Fruit fly (Drosophila melanogaster): ENCODE measurements around the gene CG45075.
A peak's percentile ranks its signal among the peaks of the same experiment; 100 is the strongest.

CG45075 gene

dm6 chr2L:6098479-6099269, 7.5 kb downstream of the CG45075 start, which contains the start of gene CG9175 (continued):
- TF ChIP-seq slbo (GFP tag; IDR thresholded peaks at IDR 0.05) (0 out of 2 replicates have a peak, but pooled peaks have one; percentile 32), CG10654 (GFP tag; optimal IDR thresholded peaks at IDR 0.05) (no peak), CG15601 (tag; optimal IDR thresholded peaks at IDR 0.05) (peak; percentile 61), CG42726 (GFP tag; IDR thresholded peaks at IDR 0.05; ENCODE audit: partially characterized antibody) (peak; percentile 99), CG12744 (GFP tag; optimal IDR thresholded peaks at IDR 0.05) (no peak), prd (optimal IDR thresholded peaks at IDR 0.05) (no peak), prd (GFP tag; IDR thresholded peaks at IDR 0.05) (0 out of 3 replicates have a peak, but pooled peaks have one; percentile 18), phol (tag; optimal IDR thresholded peaks at IDR 0.05) (peak; percentile 51), Sry-β (GFP tag; optimal IDR thresholded peaks at IDR 0.05) (peak; percentile 35), CG9215 (GFP tag; IDR thresholded peaks at IDR 0.05) (no peak), lmd (GFP tag; IDR thresholded peaks at IDR 0.05) (no peak), CG17829 (tag; optimal IDR thresholded peaks at IDR 0.05) (peak; percentile 74), HLHmδ (GFP tag; optimal IDR thresholded peaks at IDR 0.05) (peak; percentile 83), CG10543 (GFP tag; optimal IDR thresholded peaks at IDR 0.05) (peak; percentile 67), CG7839 (tag; optimal IDR thresholded peaks at IDR 0.05) (peak; percentile 29), CG34376 (GFP tag; optimal IDR thresholded peaks at IDR 0.05) (peak; percentile 60), CG34422 (GFP tag; IDR thresholded peaks at IDR 0.05) (peak; percentile 81), twi (tag; optimal IDR thresholded peaks at IDR 0.05) (no peak), Usf (GFP tag; optimal IDR thresholded peaks at IDR 0.05) (no peak), abd-A (tag; optimal IDR thresholded peaks at IDR 0.05) (peak; percentile 62), CG6854 (GFP tag; optimal IDR thresholded peaks at IDR 0.05) (peak; percentile 32), zfh2 (GFP tag; optimal IDR thresholded peaks at IDR 0.05) (peak; percentile 41), CG9437 (GFP tag; optimal IDR thresholded peaks at IDR 0.05) (no peak), HHEX (GFP tag; optimal IDR thresholded peaks at IDR 0.05) (no peak), crol (GFP tag; IDR thresholded peaks at IDR 0.05) (peak; percentile 40), CG2199 (GFP tag; IDR thresholded peaks at IDR 0.05) (peak; percentile 22; the same call in 1 of the 3 replicates), pnt (GFP tag; optimal IDR thresholded peaks at IDR 0.05) (peak; percentile 12), CG13287 (GFP tag; IDR thresholded peaks at IDR 0.05; ENCODE audit: partially characterized antibody) (peak; percentile 99), row (GFP tag; IDR thresholded peaks at IDR 0.05) (peak; percentile 83), MTF-1 (GFP tag; optimal IDR thresholded peaks at IDR 0.05; ENCODE audit: borderline replicate concordance) (peak; percentile 21), CG13894 (tag; optimal IDR thresholded peaks at IDR 0.05) (peak; percentile 75), stc (GFP tag; IDR thresholded peaks at IDR 0.05) (peak; percentile 35; the same call in 1 of the 2 replicates), CG12659 (GFP tag; optimal IDR thresholded peaks at IDR 0.05) (peak; percentile 88), Ptx1 (GFP tag; IDR thresholded peaks at IDR 0.05) (peak; percentile 39; the same call in 1 of the 2 replicates), Ada2b (GFP tag; IDR thresholded peaks at IDR 0.05) (no peak), CG17359 (tag; optimal IDR thresholded peaks at IDR 0.05) (peak; percentile 2), CG10321 (GFP tag; IDR thresholded peaks at IDR 0.05) (no peak), CG2120 (GFP tag; optimal IDR thresholded peaks at IDR 0.05) (peak; percentile 61), CG10274 (GFP tag; optimal IDR thresholded peaks at IDR 0.05) (no peak), ham (GFP tag; IDR thresholded peaks at IDR 0.05) (no peak), sna (GFP tag; IDR thresholded peaks at IDR 0.05; ENCODE audit: partially characterized antibody) (peak; percentile 96), Scr (GFP tag; IDR thresholded peaks at IDR 0.05; ENCODE audit: partially characterized antibody) (peak; percentile 93), CG8924 (tag; optimal IDR thresholded peaks at IDR 0.05) (peak; percentile 72), zfh1 (GFP tag; IDR thresholded peaks at IDR 0.05) (peak; percentile 4; the same call in 1 of the 3 replicates), hb (GFP tag; IDR thresholded peaks at IDR 0.05; ENCODE audit: partially characterized antibody) (peak; percentile 93), CG15011 (GFP tag; optimal IDR thresholded peaks at IDR 0.05) (no peak), CG18619 (GFP tag; optimal IDR thresholded peaks at IDR 0.05) (peak; percentile 36), ro (GFP tag; IDR thresholded peaks at IDR 0.05) (no peak)

Measured in whole organism, embryonic.